Fruit fly (Drosophila melanogaster) whole organism, embryonic: Measurements from ENCODE around the gene WRNexo.

Experiments
- Bgb ChIP-seq: fragments of 200-800 bp; sonication (Bioruptor generic); IDR thresholded peaks from 2 replicates; pipeline ENCODE4 v1.3.6; 2022; ENCODE audit warnings: missing biosample characterization, missing genetic modification characterization; ENCODE audit not compliant: partially characterized antibody
- CG10543 ChIP-seq: fragments of 200-800 bp; sonication (Bioruptor generic); optimal IDR thresholded peaks from 3 replicates; lab custom pipeline; 2017; ENCODE audit warnings: missing biosample characterization, mild to moderate bottlenecking, missing genetic modification characterization, moderate library complexity
- CG10979 ChIP-seq: fragments of 200-800 bp; sonication (Bioruptor generic); optimal IDR thresholded peaks from 2 replicates; lab custom pipeline; 2018; ENCODE audit warnings: missing biosample characterization, mild to moderate bottlenecking, missing genetic modification characterization, moderate library complexity
- CG12769 ChIP-seq: fragments of 200-800 bp; sonication (Bioruptor generic); optimal IDR thresholded peaks from 2 replicates; lab custom pipeline; 2019; ENCODE audit warnings: missing biosample characterization, mild to moderate bottlenecking, missing genetic modification characterization, moderate library complexity
- CG13287 ChIP-seq: fragments of 200-800 bp; sonication (Bioruptor generic); IDR thresholded peaks from 2 replicates; pipeline ENCODE4 v1.3.6; 2022; ENCODE audit warnings: missing biosample characterization, missing genetic modification characterization; ENCODE audit not compliant: partially characterized antibody
- CG15479 ChIP-seq: fragments of 200-800 bp; sonication (Bioruptor generic); optimal IDR thresholded peaks from 3 replicates; lab custom pipeline; 2019; ENCODE audit warnings: missing biosample characterization, mild to moderate bottlenecking, missing genetic modification characterization, moderate library complexity
- CG15514 ChIP-seq: fragments of 200-800 bp; sonication (Bioruptor generic); optimal IDR thresholded peaks from 3 replicates; lab custom pipeline; 2017; ENCODE audit warnings: missing biosample characterization, missing genetic modification characterization, mild to moderate bottlenecking, moderate library complexity, missing genetic modification reagents
- CG3163 ChIP-seq: fragments of 200-800 bp; sonication (Bioruptor generic); optimal IDR thresholded peaks from 3 replicates; lab custom pipeline; 2016; ENCODE audit warnings: missing biosample characterization, missing genetic modification characterization
- CG34422 ChIP-seq: fragments of 200-800 bp; sonication (Bioruptor generic); IDR thresholded peaks from 3 replicates; pipeline ENCODE4 v1.3.6; 2022; ENCODE audit warnings: missing biosample characterization, missing genetic modification characterization
- CG5245 ChIP-seq: fragments of 200-800 bp; sonication (Bioruptor generic); optimal IDR thresholded peaks from 3 replicates; lab custom pipeline; 2016; ENCODE audit warnings: missing biosample characterization, missing genetic modification characterization
- CG9817 ChIP-seq: fragments of 200-800 bp; sonication (Bioruptor generic); optimal IDR thresholded peaks from 2 replicates; lab custom pipeline; 2018; ENCODE audit warnings: missing biosample characterization, mild to moderate bottlenecking, missing genetic modification characterization, moderate library complexity
- CTCF ChIP-seq: fragments of 200-800 bp; sonication (Bioruptor generic); optimal IDR thresholded peaks from 2 replicates; lab custom pipeline; 2017; ENCODE audit warnings: missing biosample characterization, mild to moderate bottlenecking, missing genetic modification characterization, moderate library complexity
- Deaf1 ChIP-seq: fragments of 200-800 bp; optimal IDR thresholded peaks from 3 replicates; lab custom pipeline; 2019; ENCODE audit warnings: missing biosample characterization, mild to moderate bottlenecking, missing genetic modification characterization, moderate library complexity
- Eip74EF ChIP-seq, 2 experiments: fragments of 200-800 bp in 1 of 2; fragments of >200 bp in 1 of 2; sonication (Bioruptor generic) in 1 of 2; optimal IDR thresholded peaks; 2 replicates each; lab custom pipeline; 2017 to 2019; ENCODE audit warnings: missing biosample characterization in 2 of 2, missing genetic modification characterization in 2 of 2, mild to moderate bottlenecking in 1 of 2, moderate library complexity in 1 of 2
- Elba2 ChIP-seq: fragments of 200-800 bp; sonication (Bioruptor generic); optimal IDR thresholded peaks from 3 replicates; lab custom pipeline; 2016; ENCODE audit warnings: missing biosample characterization, missing genetic modification characterization
- Ets65A ChIP-seq: fragments of 200-800 bp; sonication (Bioruptor generic); peaks from one replicate; lab custom pipeline; 2016; ENCODE audit warnings: missing biosample characterization, missing genetic modification characterization
- HHEX ChIP-seq: fragments of 200-800 bp; sonication (Bioruptor generic); optimal IDR thresholded peaks from 3 replicates; lab custom pipeline; 2017; ENCODE audit warnings: missing biosample characterization, mild to moderate bottlenecking, missing genetic modification characterization, missing genetic modification reagents
- HLHmδ ChIP-seq: fragments of 200-800 bp; sonication (Bioruptor generic); optimal IDR thresholded peaks from 2 replicates; lab custom pipeline; 2018; ENCODE audit warnings: missing biosample characterization, mild to moderate bottlenecking, missing genetic modification characterization, moderate library complexity
- Hr78 ChIP-seq, 2 experiments: fragments of 200-800 bp in 1 of 2; fragments of >200 bp in 1 of 2; sonication (Bioruptor generic) in 1 of 2; optimal IDR thresholded peaks; 2 replicates each; lab custom pipeline; 2017 to 2019; ENCODE audit warnings: missing biosample characterization in 2 of 2, missing genetic modification characterization in 2 of 2, mild to moderate bottlenecking in 1 of 2, moderate library complexity in 1 of 2
- Jarid2 ChIP-seq: fragments of 200-800 bp; sonication (Bioruptor generic); optimal IDR thresholded peaks from 3 replicates; lab custom pipeline; 2017; ENCODE audit warnings: mild to moderate bottlenecking, missing biosample characterization, missing genetic modification reagents, missing genetic modification characterization
- Med ChIP-seq: fragments of 200-800 bp; sonication (Bioruptor generic); peaks from one replicate; lab custom pipeline; 2016; ENCODE audit warnings: missing biosample characterization, missing genetic modification characterization, mild to moderate bottlenecking, inconsistent platforms, moderate library complexity
- Mrtf ChIP-seq: fragments of 200-800 bp; sonication (Bioruptor generic); IDR thresholded peaks from 3 replicates; pipeline ENCODE4 v1.3.6; 2022; ENCODE audit warnings: missing biosample characterization, missing genetic modification characterization
- Pdp1 ChIP-seq, 2 experiments: fragments of 200-800 bp; sonication (Bioruptor generic); optimal IDR thresholded peaks; 3 replicates each; lab custom pipeline; 2016; ENCODE audit warnings: missing biosample characterization in 2 of 2, missing genetic modification characterization in 2 of 2, mild to moderate bottlenecking in 1 of 2, moderate library complexity in 1 of 2
- Ravus ChIP-seq: fragments of 200-800 bp; sonication (Bioruptor generic); IDR thresholded peaks from 2 replicates; pipeline ENCODE4 v1.3.6; 2022; ENCODE audit warnings: missing biosample characterization, missing genetic modification characterization
- Sox100B ChIP-seq: fragments of 200-800 bp; sonication (Bioruptor generic); optimal IDR thresholded peaks from 3 replicates; lab custom pipeline; 2018; ENCODE audit warnings: missing biosample characterization, mild to moderate bottlenecking, missing genetic modification characterization
- Stat92E ChIP-seq, 3 experiments: fragments of >200 bp in 2 of 3; fragments of 200-800 bp in 1 of 3; sonication (Bioruptor generic) in 1 of 3; optimal IDR thresholded peaks; 2 replicates each; lab custom pipeline; 2017 to 2019; ENCODE audit warnings: missing biosample characterization in 3 of 3, missing genetic modification characterization in 3 of 3, mild to moderate bottlenecking in 1 of 3, moderate library complexity in 1 of 3
- Trl ChIP-seq, 3 experiments: fragments of >200 bp in 2 of 3; fragments of 200-800 bp in 1 of 3; sonication (Bioruptor generic) in 1 of 3; optimal IDR thresholded peaks; 2 replicates in 1 of 3; 3 replicates in 2 of 3; lab custom pipeline; 2016 to 2017; ENCODE audit warnings: missing biosample characterization in 1 of 3, missing genetic modification characterization in 1 of 3
- amos ChIP-seq: fragments of 200-800 bp; sonication (Bioruptor generic); IDR thresholded peaks from 2 replicates; pipeline ENCODE4 v1.3.6; 2022; ENCODE audit warnings: missing biosample characterization, missing genetic modification characterization; ENCODE audit not compliant: partially characterized antibody
- bbx ChIP-seq: fragments of 200-800 bp; sonication (Bioruptor generic); IDR thresholded peaks from 2 replicates; pipeline ENCODE4 v1.3.6; 2022; ENCODE audit warnings: missing biosample characterization, missing genetic modification characterization; ENCODE audit not compliant: partially characterized antibody
- bsh ChIP-seq, 2 experiments: fragments of 200-800 bp; sonication (Bioruptor generic); optimal IDR thresholded peaks; 2 replicates each; lab custom pipeline; 2017 to 2018; ENCODE audit warnings: mild to moderate bottlenecking in 2 of 2, missing biosample characterization in 2 of 2, missing genetic modification characterization in 2 of 2, moderate library complexity in 1 of 2
- chinmo ChIP-seq: fragments of 200-800 bp; sonication (Bioruptor generic); IDR thresholded peaks from 4 replicates; pipeline ENCODE4 v1.3.6; 2022; ENCODE audit warnings: missing biosample characterization, missing genetic modification characterization; ENCODE audit not compliant: partially characterized antibody
- ci ChIP-seq: fragments of 200-800 bp; sonication (Bioruptor generic); IDR thresholded peaks from 3 replicates; pipeline ENCODE4 v1.3.6; 2022; ENCODE audit warnings: missing biosample characterization, missing genetic modification characterization
- exex ChIP-seq: fragments of 200-800 bp; sonication (Bioruptor generic); optimal IDR thresholded peaks from 4 replicates; lab custom pipeline; 2018; ENCODE audit warnings: missing biosample characterization, mild to moderate bottlenecking, missing genetic modification characterization, moderate library complexity
- ftz-f1 ChIP-seq: fragments of 200-800 bp; sonication (Bioruptor generic); optimal IDR thresholded peaks from 2 replicates; lab custom pipeline; 2016; ENCODE audit warnings: missing biosample characterization, missing genetic modification characterization
- kni ChIP-seq: fragments of 200-800 bp; sonication (Bioruptor generic); optimal IDR thresholded peaks from 3 replicates; lab custom pipeline; 2017; ENCODE audit warnings: mild to moderate bottlenecking, missing biosample characterization, missing genetic modification reagents, missing genetic modification characterization
- nom ChIP-seq: fragments of 200-800 bp; sonication (Bioruptor generic); optimal IDR thresholded peaks from 2 replicates; lab custom pipeline; 2017; ENCODE audit warnings: missing biosample characterization, missing genetic modification characterization, mild to moderate bottlenecking, moderate library complexity, missing genetic modification reagents
- oc ChIP-seq: fragments of 200-800 bp; sonication (Bioruptor generic); optimal IDR thresholded peaks from 2 replicates; lab custom pipeline; 2018; ENCODE audit warnings: missing biosample characterization, mild to moderate bottlenecking, missing genetic modification characterization, moderate library complexity
- pros ChIP-seq: fragments of 200-800 bp; sonication (Bioruptor generic); optimal IDR thresholded peaks from 3 replicates; lab custom pipeline; 2019; ENCODE audit warnings: missing biosample characterization, mild to moderate bottlenecking, missing genetic modification characterization, moderate library complexity
- rib ChIP-seq: fragments of 200-800 bp; sonication (Bioruptor generic); IDR thresholded peaks from 2 replicates; pipeline ENCODE4 v1.3.6; 2022; ENCODE audit warnings: missing biosample characterization, missing genetic modification characterization
- sd ChIP-seq: fragments of 200-800 bp; sonication (Bioruptor generic); optimal IDR thresholded peaks from 3 replicates; lab custom pipeline; 2018; ENCODE audit warnings: missing biosample characterization, mild to moderate bottlenecking, missing genetic modification characterization, moderate library complexity
- sens ChIP-seq: fragments of 200-800 bp; sonication (Bioruptor generic); peaks from one replicate; lab custom pipeline; 2016; ENCODE audit warnings: missing biosample characterization, missing genetic modification characterization
- sens-2 ChIP-seq: fragments of 200-800 bp; sonication (Bioruptor generic); IDR thresholded peaks from 2 replicates; pipeline ENCODE4 v1.3.6; 2022; ENCODE audit warnings: missing biosample characterization, missing genetic modification characterization
- shn ChIP-seq: fragments of 200-800 bp; sonication (Bioruptor generic); optimal IDR thresholded peaks from 3 replicates; lab custom pipeline; 2016; ENCODE audit warnings: missing biosample characterization, missing genetic modification characterization
- sqz ChIP-seq: fragments of 200-800 bp; sonication (Bioruptor generic); optimal IDR thresholded peaks from 3 replicates; lab custom pipeline; 2018; ENCODE audit warnings: missing biosample characterization, mild to moderate bottlenecking, missing genetic modification characterization
- vnd ChIP-seq: fragments of 200-800 bp; sonication (Bioruptor generic); IDR thresholded peaks from 3 replicates; pipeline ENCODE4 v1.3.6; 2022; ENCODE audit warnings: missing biosample characterization, missing genetic modification characterization; ENCODE audit not compliant: partially characterized antibody
- vvl ChIP-seq: fragments of 200-800 bp; sonication (Bioruptor generic); IDR thresholded peaks from 2 replicates; pipeline ENCODE4 v1.3.6; 2022; ENCODE audit warnings: missing biosample characterization, missing genetic modification characterization

WRNexo gene

DNA sequence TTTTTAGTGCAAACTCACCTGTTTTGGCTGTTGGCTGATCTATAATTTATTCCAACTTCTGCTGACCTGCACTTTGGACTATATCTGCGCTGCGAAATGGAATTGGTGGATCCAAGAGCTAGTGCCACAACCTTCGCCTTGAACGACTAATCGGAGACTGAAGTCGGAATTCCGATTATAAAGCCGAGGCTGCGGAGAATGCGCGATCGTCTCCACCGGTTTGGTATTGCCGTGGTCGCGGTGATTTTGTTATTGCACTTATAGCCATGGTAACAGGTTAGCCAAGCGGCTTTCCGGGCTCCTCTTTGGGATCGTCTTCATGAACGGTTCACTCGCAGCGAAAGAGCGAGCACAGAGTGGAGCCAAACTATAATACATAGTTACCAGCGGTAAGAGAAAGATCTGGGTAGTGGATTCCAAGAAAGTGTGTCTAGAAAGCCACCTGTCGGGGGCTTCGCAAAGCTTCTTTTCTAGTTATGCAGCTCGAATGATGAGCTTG lies 15.1 kb upstream of the WRNexo start, which contains the start of gene CG7675:
TSS of gene CG7675 (minus strand) at position 165 of the 499 bp plus-strand sequence.
- TF ChIP-seq Pdp1 (GFP tag; optimal IDR thresholded peaks at IDR 0.05; lab: Kevin White, UChicago), result peak in 1 of 2 experiments; percentile 19
- TF ChIP-seq Deaf1 (tag; lab: Kevin White, UChicago), result peak; percentile 93
- 0 out of 2 replicates have a peak, but pooled peaks have one; percentile 44 for TF ChIP-seq sens-2 (GFP tag; lab: Robert Waterston, UW)
- no peak for TF ChIP-seq Ravus (GFP tag; lab: Robert Waterston, UW)
- peak; percentile 95 for TF ChIP-seq chinmo (GFP tag; lab: Robert Waterston, UW)
- TF ChIP-seq Ets65A, result peak; percentile 81
- TF ChIP-seq oc (tag; lab: Kevin White, UChicago), result peak; percentile 57
- peak; percentile 84 for TF ChIP-seq sd (tag; lab: Kevin White, UChicago)
- TF ChIP-seq Med, result peak; percentile 70
- 0 out of 2 replicates have a peak, but pooled peaks have one; percentile 17 for TF ChIP-seq Bgb
- TF ChIP-seq nom, result peak; percentile 95
- TF ChIP-seq bsh (GFP tag; optimal IDR thresholded peaks at IDR 0.05; lab: Kevin White, UChicago), result peak in 1 of 2 experiments; percentile 61
- TF ChIP-seq HHEX (GFP tag; lab: Kevin White, UChicago), result peak; percentile 5
- peak; percentile 2 for TF ChIP-seq CG15514 (GFP tag; lab: Kevin White, UChicago)
- peak; percentile 34 for TF ChIP-seq CG10543 (GFP tag; lab: Kevin White, UChicago)
- peak; percentile 21 for TF ChIP-seq HLHmδ
- TF ChIP-seq sqz, result no peak
- peak; percentile 64 for TF ChIP-seq vvl (GFP tag; lab: Robert Waterston, UW)
- TF ChIP-seq CG13287, result peak; percentile 24; the same call in 1 of the 2 replicates
- no peak for TF ChIP-seq shn
- TF ChIP-seq CG9817 (tag; lab: Kevin White, UChicago), result no peak
- TF ChIP-seq CG15479, result no peak
- peak; percentile 79 for TF ChIP-seq kni
- TF ChIP-seq pros (GFP tag; lab: Kevin White, UChicago), result peak; percentile 56
- TF ChIP-seq CG34422, result peak; percentile 60; the same call in 1 of the 3 replicates
- TF ChIP-seq CG10979 (tag; lab: Kevin White, UChicago), result peak; percentile 77
- peak; percentile 19; the same call in 1 of the 2 replicates for TF ChIP-seq amos (GFP tag; lab: Robert Waterston, UW)
- TF ChIP-seq CG3163 (GFP tag; lab: Kevin White, UChicago), result peak; percentile 84
- TF ChIP-seq ci, result 0 out of 3 replicates have a peak, but pooled peaks have one; percentile 45
- no peak for TF ChIP-seq Sox100B (GFP tag; lab: Kevin White, UChicago)
- no peak for TF ChIP-seq Mrtf
- peak; percentile 91 for TF ChIP-seq CTCF (GFP tag; lab: Kevin White, UChicago)
- TF ChIP-seq Eip74EF (GFP tag; optimal IDR thresholded peaks at IDR 0.05; lab: Kevin White, UChicago), result peak in 1 of 2 experiments; percentile 59
- TF ChIP-seq sens, result peak; percentile 46
- TF ChIP-seq bbx (GFP tag; lab: Robert Waterston, UW), result 0 out of 2 replicates have a peak, but pooled peaks have one; percentile 37
- TF ChIP-seq Hr78 (GFP tag; optimal IDR thresholded peaks at IDR 0.05; lab: Kevin White, UChicago), result peak in 1 of 2 experiments; percentile 62
- peak; percentile 20 to 26 for TF ChIP-seq Trl (optimal IDR thresholded peaks at IDR 0.05; lab: Kevin White, UChicago)
- no peak for TF ChIP-seq Trl (GFP tag; optimal IDR thresholded peaks at IDR 0.05; lab: Kevin White, UChicago)
- no peak for TF ChIP-seq Elba2 (GFP tag; lab: Kevin White, UChicago)
- no peak for TF ChIP-seq exex
- peak; percentile 42; the same call in 1 of the 2 replicates for TF ChIP-seq rib
- peak; percentile 20 for TF ChIP-seq ftz-f1
- TF ChIP-seq CG5245 (GFP tag; lab: Kevin White, UChicago), result no peak
- no peak for TF ChIP-seq vnd (GFP tag; lab: Robert Waterston, UW)
- TF ChIP-seq Stat92E (GFP tag; optimal IDR thresholded peaks at IDR 0.05; lab: Kevin White, UChicago), result peak in 1 of 3 experiments; percentile 2
- TF ChIP-seq CG12769 (tag; lab: Kevin White, UChicago), result peak; percentile 82
- peak; percentile 44 for TF ChIP-seq Jarid2 (GFP tag; lab: Kevin White, UChicago)
